Fruit fly (Drosophila melanogaster) Kc167 (cell line): Measurements from ENCODE around the gene Egfrap.

Source experiments
- h ChIP-seq: fragments of >200 bp; optimal IDR thresholded peaks from 3 replicates; lab custom pipeline; 2018; ENCODE audit warnings: missing external identifiers
- psq ChIP-seq: fragments of >200 bp; optimal IDR thresholded peaks from 2 replicates; lab custom pipeline; 2017; ENCODE audit warnings: missing external identifiers

dm6 chr3L:5950467-5950866 lies at the start of gene Egfrap:
- no peak for TF ChIP-seq psq (lab: Kevin White, UChicago)
- TF ChIP-seq h (lab: Kevin White, UChicago) = no peak
